Worm (Caenorhabditis elegans) whole organism, L4 larva: ENCODE results near the gene C39D10.5.
A peak's percentile ranks its signal among the peaks of the same experiment; 100 is the strongest.

Experiments used
- Y48G9A.11 ChIP-seq: fragments of 200-800 bp; sonication (Bioruptor generic); IDR thresholded peaks from 2 replicates; pipeline ENCODE4 v1.3.6; 2022; ENCODE audit warnings: missing genetic modification reagents, missing genetic modification characterization, missing compliant biosample characterization
- Y5F2A.4 ChIP-seq: fragments of 200-800 bp; sonication (Bioruptor generic); optimal IDR thresholded peaks from 2 replicates; lab custom pipeline; 2018; ENCODE audit warnings: mild to moderate bottlenecking, missing genetic modification characterization, missing compliant biosample characterization
- ZK337.2 ChIP-seq: fragments of 200-800 bp; sonication (Bioruptor generic); IDR thresholded peaks from 2 replicates; pipeline ENCODE4 v1.3.6; 2022; ENCODE audit warnings: missing genetic modification reagents, missing genetic modification characterization, missing compliant biosample characterization
- aha-1 ChIP-seq: fragments of 150-350 bp; peaks from one replicate; lab custom pipeline; 2014; ENCODE audit warnings: missing biosample characterization, missing genetic modification characterization
- ama-1 ChIP-seq: fragments of 150-350 bp; optimal IDR thresholded peaks from 2 replicates; lab custom pipeline; 2014; ENCODE audit warnings: inconsistent platforms, mixed read lengths
- attf-4 ChIP-seq: sonication (generic microtip); optimal IDR thresholded peaks from 3 replicates; lab custom pipeline; 2017; ENCODE audit warnings: missing biosample characterization, missing genetic modification characterization
- ceh-28 ChIP-seq: fragments of 150-350 bp; optimal IDR thresholded peaks from 2 replicates; lab custom pipeline; 2014; ENCODE audit warnings: missing biosample characterization, missing genetic modification reagents, missing genetic modification characterization
- ceh-82 ChIP-seq: sonication (generic microtip); optimal IDR thresholded peaks from 2 replicates; lab custom pipeline; 2017; ENCODE audit warnings: missing biosample characterization, missing genetic modification characterization
- daf-12 ChIP-seq: fragments of 150-350 bp; optimal IDR thresholded peaks from 2 replicates; lab custom pipeline; 2014; ENCODE audit warnings: missing biosample characterization, missing genetic modification reagents, missing genetic modification characterization
- daf-19 ChIP-seq: fragments of 200-800 bp; sonication (Bioruptor generic); conservative IDR thresholded peaks from 2 replicates; pipeline ENCODE4 v1.3.6; 2022; ENCODE audit warnings: missing genetic modification characterization, missing compliant biosample characterization
- dmd-8 ChIP-seq: fragments of 200-800 bp; sonication (Bioruptor generic); IDR thresholded peaks from 2 replicates; pipeline ENCODE4 v1.3.6; 2022; ENCODE audit warnings: missing genetic modification characterization, missing compliant biosample characterization
- egl-27 ChIP-seq: sonication (generic microtip); optimal IDR thresholded peaks from 3 replicates; lab custom pipeline; 2017; ENCODE audit warnings: missing biosample characterization, missing genetic modification reagents, missing genetic modification characterization
- mxl-2 ChIP-seq: fragments of 200-800 bp; sonication (Bioruptor generic); conservative IDR thresholded peaks from 2 replicates; pipeline ENCODE4 v1.3.6; 2022; ENCODE audit warnings: missing genetic modification reagents, missing genetic modification characterization, missing compliant biosample characterization
- nhr-28 ChIP-seq: fragments of 150-350 bp; optimal IDR thresholded peaks from 2 replicates; lab custom pipeline; 2014; ENCODE audit warnings: missing biosample characterization, missing genetic modification characterization
- nhr-76 ChIP-seq: fragments of 150-350 bp; optimal IDR thresholded peaks from 2 replicates; lab custom pipeline; 2014; ENCODE audit warnings: missing biosample characterization, missing genetic modification characterization
- saeg-2 ChIP-seq: fragments of 200-800 bp; sonication (Bioruptor generic); IDR thresholded peaks from 2 replicates; pipeline ENCODE4 v1.3.6; 2022; ENCODE audit warnings: missing genetic modification reagents, missing genetic modification characterization, missing compliant biosample characterization
- sdz-12 ChIP-seq: fragments of 200-800 bp; sonication (Bioruptor generic); optimal IDR thresholded peaks from 2 replicates; lab custom pipeline; 2018; ENCODE audit warnings: mild to moderate bottlenecking, missing genetic modification characterization, missing compliant biosample characterization
- spr-3 ChIP-seq: fragments of 200-800 bp; sonication (Bioruptor generic); optimal IDR thresholded peaks from 2 replicates; lab custom pipeline; 2018; ENCODE audit warnings: mild to moderate bottlenecking, missing genetic modification characterization, missing compliant biosample characterization
- ztf-11 ChIP-seq: fragments of 150-350 bp; optimal IDR thresholded peaks from 2 replicates; lab custom pipeline; 2014; ENCODE audit warnings: missing biosample characterization, missing genetic modification characterization
- ztf-7 ChIP-seq: fragments of 150-350 bp; optimal IDR thresholded peaks from 2 replicates; lab custom pipeline; 2014; ENCODE audit warnings: missing biosample characterization, missing genetic modification characterization

The C39D10.5 gene

DNA sequence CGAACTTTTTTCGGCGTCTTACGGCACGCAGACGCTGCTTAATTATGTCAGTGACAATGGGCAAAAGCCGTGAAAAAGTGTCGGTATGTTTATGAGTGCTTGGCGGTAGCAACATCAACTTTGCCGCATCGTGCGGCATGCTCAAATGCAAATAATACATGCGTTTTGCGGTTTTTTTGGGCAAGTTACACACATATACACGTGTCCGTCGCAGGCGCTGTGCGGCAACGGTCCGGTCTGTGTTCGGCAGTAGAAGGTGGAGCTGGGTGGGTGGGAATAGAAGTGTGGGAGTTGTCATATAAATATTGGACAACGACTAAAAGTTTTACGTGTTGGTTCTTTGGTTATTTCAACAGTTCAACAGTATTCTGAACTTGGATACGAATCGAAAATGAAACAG lies 50.0 kb downstream of the C39D10.5 start, which contains the start of gene idpp-11:
TSS of gene idpp-11 (plus strand) at position 301 of the 400 bp plus-strand sequence.
- TF ChIP-seq nhr-28 (tag; lab: Kevin White, UChicago) (no peak), dmd-8 (no peak), daf-19 (GFP tag; lab: Robert Waterston, UW) (no peak), daf-12 (tag; lab: Kevin White, UChicago) (no peak), Y48G9A.11 (no peak), sdz-12 (GFP tag; lab: Kevin White, UChicago) (no peak), attf-4 (tag; lab: Kevin White, UChicago) (no peak), ama-1 (lab: Kevin White, UChicago) (no peak), ZK337.2 (GFP tag; lab: Robert Waterston, UW) (no peak), saeg-2 (GFP tag; lab: Robert Waterston, UW) (no peak), spr-3 (GFP tag; lab: Kevin White, UChicago) (no peak), Y5F2A.4 (GFP tag; lab: Kevin White, UChicago) (no peak), ceh-82 (tag; lab: Kevin White, UChicago) (no peak), egl-27 (tag; lab: Kevin White, UChicago) (no peak), ceh-28 (no peak), mxl-2 (no peak), nhr-76 (tag; lab: Kevin White, UChicago) (no peak)

ce11 chrX:7839989-7840388 lies 52.2 kb downstream of the C39D10.5 start:
- no peak for TF ChIP-seq ztf-7 (tag; lab: Kevin White, UChicago)
- peak; percentile 97 for TF ChIP-seq aha-1
- no peak for TF ChIP-seq ztf-11 (tag; lab: Kevin White, UChicago)
